Worm (Caenorhabditis elegans): Measurements from ENCODE around the gene zip-8.

ce11 chrIII:6467005-6467404 lies 11.8 kb upstream of the zip-8 start, which contains the start of gene T26A5.2:
- TF ChIP-seq pqm-1 (tag; optimal IDR thresholded peaks at IDR 0.05) (no peak), gmeb-2 (tag; optimal IDR thresholded peaks at IDR 0.05) (no peak), hlh-6 (tag; optimal IDR thresholded peaks at IDR 0.05) (no peak), pax-1 (tag; optimal IDR thresholded peaks at IDR 0.05) (no peak), ceh-6 (GFP tag; optimal IDR thresholded peaks at IDR 0.05) (no peak), nhr-11 (tag; optimal IDR thresholded peaks at IDR 0.05) (no peak), elt-2 (tag; optimal IDR thresholded peaks at IDR 0.05) (no peak), pha-4 (tag; optimal IDR thresholded peaks at IDR 0.05) (no peak)

Measured in whole organism, late embryonic.